Worm (Caenorhabditis elegans): ENCODE data around the gene Y25C1A.6.

ce11 chrII:3068646-3069045, 7.8 kb downstream of the Y25C1A.6 start:
- TF ChIP-seq skn-1 (tag; optimal IDR thresholded peaks at IDR 0.05) (no peak), unc-62 (GFP tag; optimal IDR thresholded peaks at IDR 0.05) (no peak), nhr-28 (tag; optimal IDR thresholded peaks at IDR 0.05) (no peak), ceh-82 (tag; optimal IDR thresholded peaks at IDR 0.05) (no peak), mdl-1 (tag; optimal IDR thresholded peaks at IDR 0.05) (no peak), ztf-11 (tag; optimal IDR thresholded peaks at IDR 0.05) (no peak), ama-1 (optimal IDR thresholded peaks at IDR 0.05) (no peak), unc-39 (tag; optimal IDR thresholded peaks at IDR 0.05) (no peak), ZK546.5 (tag; optimal IDR thresholded peaks at IDR 0.05) (no peak), lin-39 (tag; optimal IDR thresholded peaks at IDR 0.05) (no peak), nhr-23 (tag; optimal IDR thresholded peaks at IDR 0.05) (no peak), snpc-4 (tag; optimal IDR thresholded peaks at IDR 0.05) (no peak), ceh-28 (tag; optimal IDR thresholded peaks at IDR 0.05) (peak; percentile 74), pqm-1 (tag; optimal IDR thresholded peaks at IDR 0.05) (no peak)

All from whole organism, L3 larva.